Worm (Caenorhabditis elegans): Measurements from ENCODE around the gene C16H3.3.

DNA sequence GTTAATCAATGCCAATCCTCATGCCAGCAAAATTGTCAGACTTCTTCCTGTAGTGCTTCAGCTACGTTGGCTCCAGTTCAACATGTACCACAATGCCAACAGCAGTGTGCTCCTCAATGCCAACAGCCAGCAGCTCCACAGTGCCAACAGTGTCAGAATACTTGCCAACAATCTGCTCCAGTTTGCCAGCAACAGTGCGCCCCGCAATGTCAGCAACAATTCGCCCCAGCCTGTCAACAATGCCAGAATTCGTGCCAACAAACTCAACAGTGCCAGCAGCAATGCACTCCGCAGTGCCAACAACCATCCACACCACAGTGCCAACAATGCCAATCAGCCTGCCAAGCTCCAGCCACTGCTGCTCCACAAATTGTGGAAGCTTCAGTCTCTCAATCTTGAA, 56.1 kb downstream of the C16H3.3 start:
- no peak for TF ChIP-seq nhr-25 (tag; optimal IDR thresholded peaks at IDR 0.05)
- no peak for TF ChIP-seq snpc-4 (tag; optimal IDR thresholded peaks at IDR 0.05)
- no peak for TF ChIP-seq sma-3 (GFP tag; optimal IDR thresholded peaks at IDR 0.05)
- TF ChIP-seq nhr-11 (tag; optimal IDR thresholded peaks at IDR 0.05) = no peak
- TF ChIP-seq unc-39 (tag; optimal IDR thresholded peaks at IDR 0.05) = no peak
- no peak for TF ChIP-seq lin-11 (tag; optimal IDR thresholded peaks at IDR 0.05)
- TF ChIP-seq nhr-21 (tag; optimal IDR thresholded peaks at IDR 0.05) = no peak
- TF ChIP-seq lin-39 (tag; optimal IDR thresholded peaks at IDR 0.05) = no peak
- no peak for TF ChIP-seq ceh-16 (tag; optimal IDR thresholded peaks at IDR 0.05)
- TF ChIP-seq nhr-12 (tag; optimal IDR thresholded peaks at IDR 0.05) = no peak
- no peak for TF ChIP-seq unc-62 (GFP tag; optimal IDR thresholded peaks at IDR 0.05)
- TF ChIP-seq skn-1 (tag; optimal IDR thresholded peaks at IDR 0.05) = no peak
- TF ChIP-seq ceh-82 (tag; optimal IDR thresholded peaks at IDR 0.05) = no peak
- no peak for TF ChIP-seq aly-2 (tag; optimal IDR thresholded peaks at IDR 0.05)
